Worm (Caenorhabditis elegans): ENCODE results near the gene Y46G5A.22.

DNA sequence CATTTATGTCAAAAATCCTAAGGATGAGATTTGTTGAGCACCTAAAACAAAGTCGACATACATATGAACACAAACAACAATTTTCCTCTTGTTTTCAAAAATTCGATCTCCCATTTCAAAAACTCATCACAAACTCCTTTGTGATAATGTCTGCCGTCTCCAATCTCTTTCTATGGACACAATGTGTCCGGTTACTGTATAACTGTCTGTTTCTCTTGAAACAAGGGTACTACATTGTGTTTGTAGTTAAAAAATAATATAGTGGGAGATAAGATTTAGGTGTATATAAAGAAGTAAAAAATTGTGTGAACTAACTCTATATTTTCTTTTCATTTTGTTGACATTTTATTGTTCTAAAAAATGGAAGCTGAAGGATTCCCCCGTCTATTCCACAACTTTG lies 12.0 kb upstream of the Y46G5A.22 start, which contains the start of gene bcmo-1:
- TF ChIP-seq him-1 (tag; optimal IDR thresholded peaks at IDR 0.05): no peak
- no peak for TF ChIP-seq W03F9.2 (tag; optimal IDR thresholded peaks at IDR 0.05)

Measured in whole organism, L4/young adult.